Worm (Caenorhabditis elegans) whole organism, L3 larva: ENCODE measurements around the gene faah-4.

ENCODE experiments used
- lin-39 ChIP-seq: fragments of 150-350 bp; optimal IDR thresholded peaks from 2 replicates; lab custom pipeline; 2018; ENCODE audit warnings: missing biosample characterization, missing genetic modification reagents, missing genetic modification characterization
- nhr-28 ChIP-seq: fragments of 150-350 bp; optimal IDR thresholded peaks from 2 replicates; lab custom pipeline; 2014; ENCODE audit warnings: missing biosample characterization, missing genetic modification characterization

DNA sequence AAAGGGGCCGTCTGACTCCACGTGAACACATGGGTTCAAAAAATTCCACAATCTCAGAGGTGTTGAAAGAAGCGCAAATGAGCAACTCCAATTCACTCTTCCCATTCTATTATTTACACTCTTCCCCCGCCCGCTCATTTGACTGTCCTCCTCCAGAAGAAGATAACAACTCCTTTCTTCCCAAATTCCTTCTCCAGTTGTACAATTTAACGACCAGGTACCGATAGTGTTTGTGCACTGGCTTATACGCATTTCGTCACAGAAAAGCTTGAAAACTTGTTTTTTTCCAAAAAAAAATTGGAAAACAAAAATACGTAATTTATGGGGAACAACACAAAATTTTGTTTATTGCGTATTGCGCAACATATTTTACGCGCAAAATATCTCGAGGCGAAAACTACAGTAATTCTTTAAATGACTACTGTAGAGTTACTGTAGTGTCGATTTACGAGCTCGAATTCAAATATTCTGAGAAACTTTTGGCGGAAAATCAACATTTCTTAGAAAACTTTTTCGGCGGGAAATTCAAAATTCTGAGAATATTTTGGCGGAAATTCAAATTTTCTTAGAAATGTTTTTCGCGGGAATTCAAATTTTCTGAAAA, 39.7 kb upstream of the faah-4 start:
- no peak for TF ChIP-seq nhr-28 (tag; lab: Kevin White, UChicago)
- no peak for TF ChIP-seq lin-39 (tag; lab: Kevin White, UChicago)
